Fruit fly (Drosophila melanogaster): ENCODE data around the gene CG12268.
A peak's percentile ranks its signal among the peaks of the same experiment; 100 is the strongest.

CG12268 gene

dm6 chr3R:23969449-23969848 lies 21.2 kb upstream of the CG12268 start (continued):
- TF ChIP-seq gcm (GFP tag; optimal IDR thresholded peaks at IDR 0.05) = peak; percentile 47
- no peak for TF ChIP-seq gce (GFP tag; IDR thresholded peaks at IDR 0.05)
- peak; percentile 20 for TF ChIP-seq CG12299 (tag; optimal IDR thresholded peaks at IDR 0.05)
- no peak for TF ChIP-seq danr (GFP tag; IDR thresholded peaks at IDR 0.05)
- TF ChIP-seq pros (GFP tag; optimal IDR thresholded peaks at IDR 0.05) = no peak
- TF ChIP-seq CG6854 (GFP tag; optimal IDR thresholded peaks at IDR 0.05) = no peak
- peak; percentile 5 for TF ChIP-seq az2 (GFP tag; optimal IDR thresholded peaks at IDR 0.05)
- no peak for TF ChIP-seq CG3995 (GFP tag; optimal IDR thresholded peaks at IDR 0.05)
- TF ChIP-seq Tbp (GFP tag; optimal IDR thresholded peaks at IDR 0.05) = no peak
- no peak for TF ChIP-seq twi (tag; optimal IDR thresholded peaks at IDR 0.05)
- no peak for TF ChIP-seq CG34224 (GFP tag; IDR thresholded peaks at IDR 0.05; ENCODE audit: partially characterized antibody)
- TF ChIP-seq CG31224 (GFP tag; IDR thresholded peaks at IDR 0.05) = peak; percentile 33; the same call in 1 of the 2 replicates
- TF ChIP-seq usp (GFP tag; optimal IDR thresholded peaks at IDR 0.05) = no peak
- no peak for TF ChIP-seq CG7963 (GFP tag; IDR thresholded peaks at IDR 0.05; ENCODE audit: partially characterized antibody)
- TF ChIP-seq zfh1 (GFP tag; IDR thresholded peaks at IDR 0.05) = peak; percentile 29; the same call in 2 of the 3 replicates
- TF ChIP-seq CG7839 (tag; optimal IDR thresholded peaks at IDR 0.05) = peak; percentile 67
- no peak for TF ChIP-seq CHES-1-like (GFP tag; optimal IDR thresholded peaks at IDR 0.05)
- no peak for TF ChIP-seq CG6683 (GFP tag; optimal IDR thresholded peaks at IDR 0.05)
- TF ChIP-seq CG10366 (GFP tag; IDR thresholded peaks at IDR 0.05) = peak; percentile 53
- TF ChIP-seq CG14965 (GFP tag; optimal IDR thresholded peaks at IDR 0.05; ENCODE audit: borderline replicate concordance) = no peak
- no peak for TF ChIP-seq Antp (GFP tag; optimal IDR thresholded peaks at IDR 0.05)
- TF ChIP-seq CG17385 (GFP tag; optimal IDR thresholded peaks at IDR 0.05) = peak; percentile 40
- peak; percentile 70; the same call in 2 of the 3 replicates for TF ChIP-seq CG17361 (GFP tag; IDR thresholded peaks at IDR 0.05)
- TF ChIP-seq wek (GFP tag; optimal IDR thresholded peaks at IDR 0.05) = no peak
- TF ChIP-seq Lpt (GFP tag; optimal IDR thresholded peaks at IDR 0.05) = no peak
- TF ChIP-seq rib (GFP tag; IDR thresholded peaks at IDR 0.05) = no peak
- TF ChIP-seq CG3065 (GFP tag; optimal IDR thresholded peaks at IDR 0.05) = no peak
- TF ChIP-seq yki (optimal IDR thresholded peaks at IDR 0.05) = no peak
- peak; percentile 52 for TF ChIP-seq CG17829 (tag; optimal IDR thresholded peaks at IDR 0.05)
- no peak for TF ChIP-seq CG2875 (GFP tag; optimal IDR thresholded peaks at IDR 0.05)
- peak; percentile 51 for TF ChIP-seq Ssrp (tag; optimal IDR thresholded peaks at IDR 0.05)
- no peak for TF ChIP-seq lbe (GFP tag; optimal IDR thresholded peaks at IDR 0.05)
- TF ChIP-seq schlank (tag; optimal IDR thresholded peaks at IDR 0.05) = no peak
- peak; percentile 10 for TF ChIP-seq CG8281 (tag; optimal IDR thresholded peaks at IDR 0.05)
- no peak for TF ChIP-seq CTCF (GFP tag; optimal IDR thresholded peaks at IDR 0.05)
- TF ChIP-seq CG7987 (GFP tag; optimal IDR thresholded peaks at IDR 0.05) = no peak
- no peak for TF ChIP-seq jigr1 (GFP tag; IDR thresholded peaks at IDR 0.05)
- TF ChIP-seq ftz-f1 (GFP tag; optimal IDR thresholded peaks at IDR 0.05) = no peak
- TF ChIP-seq sqz (GFP tag; optimal IDR thresholded peaks at IDR 0.05) = peak; percentile 39
- TF ChIP-seq sr (GFP tag; IDR thresholded peaks at IDR 0.05) = no peak
- TF ChIP-seq CG18476 (GFP tag; optimal IDR thresholded peaks at IDR 0.05) = no peak
- no peak for TF ChIP-seq CG17912 (GFP tag; optimal IDR thresholded peaks at IDR 0.05)
- TF ChIP-seq CG17359 (tag; optimal IDR thresholded peaks at IDR 0.05) = peak; percentile 68
- TF ChIP-seq CG8290 (GFP tag; optimal IDR thresholded peaks at IDR 0.05) = no peak
- TF ChIP-seq CG8290 (tag; optimal IDR thresholded peaks at IDR 0.05) = no peak
- no peak for TF ChIP-seq Usf (GFP tag; optimal IDR thresholded peaks at IDR 0.05)
- TF ChIP-seq CG16815 (GFP tag; optimal IDR thresholded peaks at IDR 0.05) = no peak
- TF ChIP-seq dati (GFP tag; IDR thresholded peaks at IDR 0.05) = 0 out of 2 replicates have a peak, but pooled peaks have one; percentile 19
- no peak for TF ChIP-seq sim (GFP tag; IDR thresholded peaks at IDR 0.05)
- no peak for TF ChIP-seq zf30C (GFP tag; optimal IDR thresholded peaks at IDR 0.05)
- no peak for TF ChIP-seq Scr (GFP tag; IDR thresholded peaks at IDR 0.05; ENCODE audit: partially characterized antibody)
- TF ChIP-seq Adf1 (GFP tag; IDR thresholded peaks at IDR 0.05) = no peak
- TF ChIP-seq mirr (GFP tag; optimal IDR thresholded peaks at IDR 0.05) = no peak

Measured in whole organism, embryonic.